Fruit fly (Drosophila melanogaster): ENCODE data around the gene CG42393.

Gene CG42393

DNA sequence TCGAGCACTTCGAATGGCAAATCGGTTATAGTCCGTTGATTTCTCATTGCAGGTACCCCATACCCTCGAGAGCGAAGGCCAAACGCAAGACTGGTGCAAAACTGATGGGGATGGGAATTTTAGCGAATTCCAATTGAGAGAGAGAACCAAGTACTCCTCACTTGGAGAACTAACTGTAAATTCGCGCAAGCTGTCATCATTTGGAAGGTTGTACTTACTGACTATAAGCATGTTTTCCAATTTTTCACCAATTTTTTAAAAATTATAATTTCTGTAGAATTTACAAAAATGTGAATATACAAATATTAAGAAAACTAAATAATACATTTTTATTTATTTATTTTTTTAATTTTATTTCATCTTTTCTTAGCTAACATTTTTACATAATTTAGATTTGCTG lies 29.5 kb downstream of the CG42393 start, which contains the start of gene CG44005:
Gene CG44005 (minus strand): TSS at position 101 of the 400 bp plus-strand sequence.
- TF ChIP-seq fd96Ca (GFP tag; IDR thresholded peaks at IDR 0.05) (no peak), CG9948 (tag; optimal IDR thresholded peaks at IDR 0.05) (no peak), gl (tag; optimal IDR thresholded peaks at IDR 0.05) (no peak), Pif1A (GFP tag; optimal IDR thresholded peaks at IDR 0.05) (no peak), CG4496 (GFP tag; IDR thresholded peaks at IDR 0.05) (no peak), Snoo (tag; optimal IDR thresholded peaks at IDR 0.05) (no peak), Ets98B (GFP tag; IDR thresholded peaks at IDR 0.05) (no peak), CG34367 (tag; optimal IDR thresholded peaks at IDR 0.05) (no peak), EcR (GFP tag; optimal IDR thresholded peaks at IDR 0.05) (no peak), CG32121 (GFP tag; IDR thresholded peaks at IDR 0.05) (no peak), CG8301 (tag; optimal IDR thresholded peaks at IDR 0.05) (no peak), CG13204 (GFP tag; optimal IDR thresholded peaks at IDR 0.05) (no peak), Pif1B (GFP tag; optimal IDR thresholded peaks at IDR 0.05) (no peak), CG14655 (GFP tag; optimal IDR thresholded peaks at IDR 0.05) (no peak), rn (GFP tag; IDR thresholded peaks at IDR 0.05) (no peak), CG8159 (tag; optimal IDR thresholded peaks at IDR 0.05) (no peak), CG10348 (GFP tag; IDR thresholded peaks at IDR 0.05) (no peak), CG17806 (tag; optimal IDR thresholded peaks at IDR 0.05) (no peak)

DNA sequence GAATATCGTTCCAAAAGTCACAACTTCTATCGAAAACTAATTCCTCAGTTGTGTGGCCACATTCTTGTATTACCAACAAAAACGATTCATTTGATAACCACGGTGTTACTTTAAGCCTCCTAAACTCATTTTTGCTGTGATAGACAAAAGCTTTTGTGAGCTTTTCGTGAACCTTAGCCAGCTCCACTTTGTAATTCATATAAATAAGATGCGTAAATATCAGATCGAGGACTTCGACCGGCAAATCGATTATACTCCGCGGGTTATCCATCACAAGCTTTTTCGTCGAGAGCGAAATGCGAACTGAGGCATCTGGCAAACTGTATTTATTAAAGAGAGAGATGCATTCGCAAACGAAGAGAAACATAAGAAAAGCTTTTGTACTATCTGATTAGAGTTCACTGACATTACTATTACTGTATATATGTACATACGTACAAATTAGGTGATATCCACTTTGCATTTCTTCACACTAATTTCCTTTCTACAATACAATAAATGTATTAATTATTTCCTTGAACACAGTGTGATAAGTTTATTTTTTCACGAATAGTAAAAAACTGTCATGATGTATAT lies 31.1 kb downstream of the CG42393 start, which contains the start of gene CG44004:
Gene CG44004 (minus strand): TSS at position 305 of the 576 bp plus-strand sequence.
- TF ChIP-seq EcR (GFP tag; optimal IDR thresholded peaks at IDR 0.05) (peak; percentile 91), CG13204 (GFP tag; optimal IDR thresholded peaks at IDR 0.05) (no peak), CG12605 (GFP tag; IDR thresholded peaks at IDR 0.05) (peak; percentile 31; the same call in 1 of the 2 replicates), CG15710 (tag; optimal IDR thresholded peaks at IDR 0.05) (no peak), CG34367 (tag; optimal IDR thresholded peaks at IDR 0.05) (no peak), gl (tag; optimal IDR thresholded peaks at IDR 0.05) (peak; percentile 15), Pif1B (GFP tag; optimal IDR thresholded peaks at IDR 0.05) (peak; percentile 18)

DNA sequence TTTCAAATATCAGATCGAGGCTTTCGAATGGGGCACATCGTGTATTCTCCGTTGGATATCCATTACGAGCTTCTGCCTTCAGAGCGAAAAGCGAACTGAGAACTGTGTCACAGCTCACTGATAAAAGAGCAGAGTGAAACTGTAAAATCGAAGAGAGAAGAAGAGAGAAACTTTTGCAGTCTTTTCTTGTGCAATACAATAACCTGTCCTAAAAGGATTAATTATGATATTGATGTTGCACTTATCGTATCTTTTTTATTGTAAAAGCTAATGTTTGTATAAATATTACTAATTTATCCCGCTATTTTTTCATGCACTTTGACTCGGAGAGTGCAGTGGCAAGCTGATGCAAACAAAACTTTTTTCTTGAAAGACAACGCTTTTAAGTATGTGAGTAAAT lies 32.5 kb downstream of the CG42393 start:
- peak; percentile 45 for TF ChIP-seq D1 (tag; optimal IDR thresholded peaks at IDR 0.05)
- TF ChIP-seq CG12605 (GFP tag; IDR thresholded peaks at IDR 0.05): 0 out of 2 replicates have a peak, but pooled peaks have one; percentile 16
- peak; percentile 8 for TF ChIP-seq CG8301 (tag; optimal IDR thresholded peaks at IDR 0.05)
- TF ChIP-seq EcR (GFP tag; optimal IDR thresholded peaks at IDR 0.05): peak; percentile 76
- no peak for TF ChIP-seq CG8159 (tag; optimal IDR thresholded peaks at IDR 0.05)

DNA sequence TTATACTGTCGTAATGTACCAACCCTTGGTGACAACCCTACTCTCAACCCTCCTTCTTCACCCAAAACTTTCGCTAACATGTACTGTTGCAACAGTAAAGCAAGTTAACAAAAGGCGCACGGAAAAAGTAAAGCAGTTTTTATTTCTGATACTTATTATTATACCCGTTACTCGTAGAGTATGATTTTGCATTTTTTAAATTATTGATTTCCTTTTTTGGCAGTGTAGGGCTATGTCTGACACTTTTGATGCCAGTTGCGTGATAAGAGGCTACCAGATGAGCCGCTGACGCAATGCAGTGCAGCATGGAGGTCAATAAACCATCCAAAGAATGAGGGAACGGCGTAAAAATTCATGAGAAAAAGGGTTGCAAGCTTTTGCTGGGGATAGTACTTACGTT lies 33.3 kb downstream of the CG42393 start:
- peak; percentile 87 for TF ChIP-seq EcR (GFP tag; optimal IDR thresholded peaks at IDR 0.05)
- TF ChIP-seq CG8301 (tag; optimal IDR thresholded peaks at IDR 0.05): peak; percentile 2
- no peak for TF ChIP-seq fd96Ca (GFP tag; IDR thresholded peaks at IDR 0.05)
- peak; percentile 60; the same call in 1 of the 3 replicates for TF ChIP-seq CG4496 (GFP tag; IDR thresholded peaks at IDR 0.05)
- no peak for TF ChIP-seq CG34367 (tag; optimal IDR thresholded peaks at IDR 0.05)
- peak; percentile 21 for TF ChIP-seq CG9948 (tag; optimal IDR thresholded peaks at IDR 0.05)
- TF ChIP-seq CG32121 (GFP tag; IDR thresholded peaks at IDR 0.05): no peak
- TF ChIP-seq CG12605 (GFP tag; IDR thresholded peaks at IDR 0.05): no peak
- TF ChIP-seq CG8159 (tag; optimal IDR thresholded peaks at IDR 0.05): peak; percentile 31
- TF ChIP-seq Pif1A (GFP tag; optimal IDR thresholded peaks at IDR 0.05): no peak
- no peak for TF ChIP-seq Ets98B (GFP tag; IDR thresholded peaks at IDR 0.05)
- no peak for TF ChIP-seq gl (tag; optimal IDR thresholded peaks at IDR 0.05)
- peak; percentile 57 for TF ChIP-seq CG14655 (GFP tag; optimal IDR thresholded peaks at IDR 0.05)
- TF ChIP-seq CG10348 (GFP tag; IDR thresholded peaks at IDR 0.05): no peak
- TF ChIP-seq CG15710 (tag; optimal IDR thresholded peaks at IDR 0.05): peak; percentile 19
- TF ChIP-seq CG17806 (tag; optimal IDR thresholded peaks at IDR 0.05): peak; percentile 30
- TF ChIP-seq Pif1B (GFP tag; optimal IDR thresholded peaks at IDR 0.05): no peak
- TF ChIP-seq D1 (tag; optimal IDR thresholded peaks at IDR 0.05): no peak
- no peak for TF ChIP-seq CG13204 (GFP tag; optimal IDR thresholded peaks at IDR 0.05)
- TF ChIP-seq Snoo (tag; optimal IDR thresholded peaks at IDR 0.05): no peak
- TF ChIP-seq rn (GFP tag; IDR thresholded peaks at IDR 0.05): no peak

DNA sequence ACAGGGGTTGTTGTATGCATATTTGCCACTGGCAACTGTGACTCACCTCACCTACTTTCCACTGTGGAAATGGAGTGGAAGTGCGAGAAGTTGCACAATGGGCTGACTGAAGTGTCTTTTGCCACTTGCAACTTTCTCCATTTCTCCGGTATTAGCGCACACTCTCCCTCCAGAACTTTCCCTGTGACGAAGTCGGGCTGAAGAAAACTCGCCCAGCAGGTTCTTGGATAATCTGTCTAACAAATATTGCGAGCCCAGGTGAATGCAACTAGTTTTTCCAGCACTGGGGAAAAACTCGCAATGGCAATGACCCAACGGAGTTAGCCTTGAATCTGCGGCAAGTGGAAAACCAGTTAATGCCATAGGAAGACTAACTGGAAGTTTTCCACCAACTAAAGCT lies 34.1 kb downstream of the CG42393 start:
- no peak for TF ChIP-seq Ets98B (GFP tag; IDR thresholded peaks at IDR 0.05)
- no peak for TF ChIP-seq Pif1A (GFP tag; optimal IDR thresholded peaks at IDR 0.05)
- TF ChIP-seq gl (tag; optimal IDR thresholded peaks at IDR 0.05): no peak
- TF ChIP-seq CG10348 (GFP tag; IDR thresholded peaks at IDR 0.05): no peak
- peak; percentile 74 for TF ChIP-seq CG14655 (GFP tag; optimal IDR thresholded peaks at IDR 0.05)
- no peak for TF ChIP-seq rn (GFP tag; IDR thresholded peaks at IDR 0.05)
- 0 out of 3 replicates have a peak, but pooled peaks have one; percentile 47 for TF ChIP-seq CG4496 (GFP tag; IDR thresholded peaks at IDR 0.05)
- TF ChIP-seq CG8159 (tag; optimal IDR thresholded peaks at IDR 0.05): no peak
- TF ChIP-seq CG8301 (tag; optimal IDR thresholded peaks at IDR 0.05): peak; percentile 67

DNA sequence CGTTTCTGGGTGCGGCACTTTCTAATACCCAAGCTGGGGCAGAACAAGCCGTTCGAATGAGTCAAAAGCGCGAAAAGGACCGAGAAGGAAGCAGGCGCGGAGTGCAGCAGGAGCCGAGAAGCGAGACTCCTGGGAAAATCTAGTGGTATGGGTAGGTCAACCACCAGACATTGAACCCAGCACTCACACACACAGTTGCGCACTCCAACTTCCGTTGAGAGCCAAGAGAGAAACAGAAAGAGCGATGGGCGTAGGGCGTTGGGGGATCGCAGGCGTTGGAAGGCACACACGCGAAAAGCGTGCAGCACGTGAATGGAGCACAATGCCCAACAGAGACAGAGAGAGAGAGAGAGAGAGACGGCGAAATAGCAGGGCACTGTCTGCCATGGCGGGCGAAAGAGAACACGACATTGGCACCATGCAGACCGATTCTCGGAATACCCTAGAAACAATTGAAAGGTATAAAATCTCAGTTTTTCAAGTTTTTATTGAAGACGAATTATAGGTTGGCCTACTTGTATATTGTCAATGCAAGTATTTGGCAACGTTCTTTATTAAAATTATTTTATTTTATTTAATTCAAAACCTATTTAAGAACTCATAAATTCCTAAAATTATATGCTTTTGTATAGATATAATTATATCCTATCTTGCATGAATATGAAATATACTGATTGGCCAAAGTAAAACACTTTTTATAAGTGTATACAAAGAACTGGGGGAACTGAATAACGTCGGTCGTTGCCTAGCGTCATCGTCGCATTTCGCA lies 35.3 kb downstream of the CG42393 start:
- TF ChIP-seq CG17806 (tag; optimal IDR thresholded peaks at IDR 0.05) (peak; percentile 96), gl (tag; optimal IDR thresholded peaks at IDR 0.05) (peak; percentile 78), CG15710 (tag; optimal IDR thresholded peaks at IDR 0.05) (peak; percentile 99), Ets98B (GFP tag; IDR thresholded peaks at IDR 0.05) (peak; percentile 85), CG12605 (GFP tag; IDR thresholded peaks at IDR 0.05) (peak; percentile 71), rn (GFP tag; IDR thresholded peaks at IDR 0.05) (peak; percentile 84), fd96Ca (GFP tag; IDR thresholded peaks at IDR 0.05) (peak; percentile 90), CG32121 (GFP tag; IDR thresholded peaks at IDR 0.05) (peak; percentile 92), D1 (tag; optimal IDR thresholded peaks at IDR 0.05) (peak; percentile 97), CG8301 (tag; optimal IDR thresholded peaks at IDR 0.05) (peak; percentile 96), CG4496 (GFP tag; IDR thresholded peaks at IDR 0.05) (peak; percentile 91), Pif1B (GFP tag; optimal IDR thresholded peaks at IDR 0.05) (peak; percentile 88), Pif1A (GFP tag; optimal IDR thresholded peaks at IDR 0.05) (peak; percentile 76), CG8159 (tag; optimal IDR thresholded peaks at IDR 0.05) (peak; percentile 99), CG34367 (tag; optimal IDR thresholded peaks at IDR 0.05) (peak; percentile 96), Snoo (tag; optimal IDR thresholded peaks at IDR 0.05) (peak; percentile 74), EcR (GFP tag; optimal IDR thresholded peaks at IDR 0.05) (peak; percentile 99), CG9948 (tag; optimal IDR thresholded peaks at IDR 0.05) (peak; percentile 99), CG13204 (GFP tag; optimal IDR thresholded peaks at IDR 0.05) (peak; percentile 90), CG14655 (GFP tag; optimal IDR thresholded peaks at IDR 0.05) (peak; percentile 99), CG10348 (GFP tag; IDR thresholded peaks at IDR 0.05) (peak; percentile 86)

Data from whole organism, pupa.